Worm (Caenorhabditis elegans) whole organism, late embryonic: Measurements from ENCODE around the gene C49C3.7.

ENCODE experiments used
- T23F11.4 ChIP-seq: fragments of 200-800 bp; sonication (Bioruptor generic); optimal IDR thresholded peaks from 2 replicates; lab custom pipeline; 2018; ENCODE audit warnings: mild to moderate bottlenecking, missing genetic modification characterization, missing compliant biosample characterization
- ceh-14 ChIP-seq: sonication (generic microtip); optimal IDR thresholded peaks from 2 replicates; lab custom pipeline; 2016; ENCODE audit warnings: missing genotype, missing genetic modification characterization, missing compliant biosample characterization
- ceh-2 ChIP-seq: sonication (generic microtip); optimal IDR thresholded peaks from 2 replicates; lab custom pipeline; 2016; ENCODE audit warnings: missing genotype, missing genetic modification characterization, missing compliant biosample characterization
- ceh-9 ChIP-seq: sonication (generic microtip); optimal IDR thresholded peaks from 2 replicates; lab custom pipeline; 2016; ENCODE audit warnings: mild to moderate bottlenecking, missing genetic modification characterization, inconsistent platforms, missing compliant biosample characterization
- fkh-10 ChIP-seq: fragments of 150-350 bp; optimal IDR thresholded peaks from 2 replicates; lab custom pipeline; 2014; ENCODE audit warnings: missing biosample characterization, missing genetic modification reagents, missing genetic modification characterization
- fkh-6 ChIP-seq: sonication (generic microtip); optimal IDR thresholded peaks from 2 replicates; lab custom pipeline; 2016; ENCODE audit warnings: missing genetic modification characterization, missing compliant biosample characterization
- gmeb-2 ChIP-seq: sonication (generic microtip); optimal IDR thresholded peaks from 2 replicates; lab custom pipeline; 2016; ENCODE audit warnings: missing genetic modification characterization, inconsistent platforms, missing compliant biosample characterization
- hlh-13 ChIP-seq: fragments of 200-800 bp; sonication (Bioruptor generic); optimal IDR thresholded peaks from 2 replicates; lab custom pipeline; 2018; ENCODE audit warnings: mild to moderate bottlenecking, missing genetic modification characterization, missing compliant biosample characterization
- nfya-1 ChIP-seq: sonication (generic microtip); optimal IDR thresholded peaks from 2 replicates; lab custom pipeline; 2017; ENCODE audit warnings: missing genetic modification characterization, mild to moderate bottlenecking, missing compliant biosample characterization, antibody characterized with exemption, moderate library complexity
- pax-1 ChIP-seq: fragments of 150-350 bp; optimal IDR thresholded peaks from 2 replicates; lab custom pipeline; 2014; ENCODE audit warnings: missing biosample characterization, missing genetic modification characterization
- pqm-1 ChIP-seq: sonication (generic microtip); optimal IDR thresholded peaks from 2 replicates; lab custom pipeline; 2016; ENCODE audit warnings: missing genetic modification characterization, missing compliant biosample characterization
- sox-4 ChIP-seq: sonication (generic microtip); optimal IDR thresholded peaks from 2 replicates; lab custom pipeline; 2017; ENCODE audit warnings: mild to moderate bottlenecking, missing genetic modification characterization, inconsistent platforms, missing compliant biosample characterization
- unc-3 ChIP-seq, 2 experiments: fragments of 200-800 bp in 1 of 2; sonication (Bioruptor generic) in 1 of 2; sonication (generic microtip) in 1 of 2; conservative IDR thresholded peaks in 1 of 2; optimal IDR thresholded peaks in 1 of 2; 2 replicates each; pipeline versions ENCODE4 v1.3.6 to Lab custom; 2016 to 2022; ENCODE audit warnings: missing compliant biosample characterization in 2 of 2, missing genetic modification characterization in 2 of 2, missing genetic modification reagents in 1 of 2

ce11 chrIV:17383046-17383445 lies 50.7 kb downstream of the C49C3.7 start, which contains the start of gene C30H6.12:
- no peak for TF ChIP-seq hlh-13
- TF ChIP-seq gmeb-2 (tag; lab: Kevin White, UChicago), result no peak
- no peak for TF ChIP-seq unc-3 (GFP tag; conservative IDR thresholded peaks at IDR 0.05; lab: Robert Waterston, UW)
- TF ChIP-seq unc-3 (tag; optimal IDR thresholded peaks at IDR 0.05; lab: Kevin White, UChicago), result no peak
- TF ChIP-seq fkh-6, result no peak
- TF ChIP-seq ceh-9 (tag; lab: Kevin White, UChicago), result no peak
- no peak for TF ChIP-seq pqm-1 (tag; lab: Kevin White, UChicago)
- no peak for TF ChIP-seq pax-1
- TF ChIP-seq ceh-14 (tag; lab: Kevin White, UChicago), result no peak
- TF ChIP-seq nfya-1 (tag; lab: Kevin White, UChicago), result no peak
- TF ChIP-seq ceh-2, result no peak
- no peak for TF ChIP-seq sox-4
- no peak for TF ChIP-seq T23F11.4 (GFP tag; lab: Kevin White, UChicago)
- TF ChIP-seq fkh-10 (GFP tag; lab: Kevin White, UChicago), result no peak
